Worm (Caenorhabditis elegans) whole organism, mixed stage, embryonic: ENCODE results near the gene pfn-3.

Experiments
- ceh-83 ChIP-seq: fragments of 200-800 bp; sonication (Bioruptor generic); optimal IDR thresholded peaks from 2 replicates; lab custom pipeline; 2018; ENCODE audit warnings: mild to moderate bottlenecking, missing genetic modification characterization, missing compliant biosample characterization
- lsy-2 ChIP-seq: fragments of 150-350 bp; optimal IDR thresholded peaks from 2 replicates; lab custom pipeline; 2014; ENCODE audit warnings: missing biosample characterization, missing genetic modification characterization
- mab-5 ChIP-seq: fragments of 150-350 bp; optimal IDR thresholded peaks from 2 replicates; lab custom pipeline; 2014; ENCODE audit warnings: missing biosample characterization, missing genetic modification characterization
- mep-1 ChIP-seq: fragments of 150-350 bp; optimal IDR thresholded peaks from 2 replicates; lab custom pipeline; 2017; ENCODE audit warnings: missing biosample characterization, missing genetic modification reagents, missing genetic modification characterization, inconsistent platforms
- nhr-76 ChIP-seq: sonication (generic microtip); optimal IDR thresholded peaks from 2 replicates; lab custom pipeline; 2017; ENCODE audit warnings: missing biosample characterization, missing genetic modification characterization
- snpc-4 ChIP-seq: fragments of 150-350 bp; optimal IDR thresholded peaks from 2 replicates; lab custom pipeline; 2014; ENCODE audit warnings: missing biosample characterization, missing genetic modification characterization

DNA sequence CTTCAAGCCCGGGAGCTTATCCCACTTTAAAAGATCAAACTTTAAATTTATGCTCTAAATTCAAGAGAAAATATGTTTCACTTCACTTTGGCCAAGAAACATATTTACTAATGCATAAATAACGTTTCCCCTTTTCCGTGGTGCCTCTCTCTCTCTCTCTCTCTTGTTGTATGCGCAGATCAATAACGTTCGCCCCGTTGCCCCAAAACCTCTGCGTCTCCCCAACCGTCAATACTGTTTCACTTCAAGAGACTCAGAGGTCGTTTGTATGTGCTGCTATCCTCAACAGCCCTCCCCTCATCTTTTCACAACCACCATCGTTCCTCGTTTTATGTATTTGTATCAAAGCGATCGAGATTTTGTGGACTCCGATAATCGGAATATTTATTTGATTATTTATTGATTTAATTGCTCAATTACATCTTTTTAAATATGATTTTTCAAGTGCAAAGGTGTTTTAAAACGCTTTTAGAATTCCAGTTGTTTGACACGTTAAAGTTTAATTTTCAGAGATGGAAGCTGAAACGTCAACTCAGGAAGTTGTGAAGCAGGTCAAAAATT, 23.3 kb upstream of the pfn-3 start, which contains the start of gene ife-4:
- TF ChIP-seq lsy-2 (tag; lab: Kevin White, UChicago): peak; percentile 5
- TF ChIP-seq mab-5 (tag; lab: Kevin White, UChicago): peak; percentile 32
- TF ChIP-seq nhr-76 (tag; lab: Kevin White, UChicago): no peak
- no peak for TF ChIP-seq snpc-4 (tag; lab: Kevin White, UChicago)
- TF ChIP-seq mep-1 (tag; lab: Kevin White, UChicago): peak; percentile 3
- TF ChIP-seq ceh-83 (GFP tag; lab: Kevin White, UChicago): no peak
